Worm (Caenorhabditis elegans) whole organism, L1 larva: ENCODE results near the gene suf-1.
A peak's percentile ranks its signal among the peaks of the same experiment; 100 is the strongest.

Experiments used
- C04F5.9 ChIP-seq: sonication (generic microtip); optimal IDR thresholded peaks from 2 replicates; lab custom pipeline; 2016; ENCODE audit warnings: missing genetic modification characterization, missing compliant biosample characterization
- C34B4.2 ChIP-seq: sonication (generic microtip); optimal IDR thresholded peaks from 2 replicates; lab custom pipeline; 2017; ENCODE audit warnings: mild to moderate bottlenecking, missing genetic modification characterization, missing compliant biosample characterization
- aha-1 ChIP-seq: fragments of 150-350 bp; optimal IDR thresholded peaks from 2 replicates; lab custom pipeline; 2014; ENCODE audit warnings: missing biosample characterization, missing genetic modification characterization
- blmp-1 ChIP-seq: fragments of 150-350 bp; optimal IDR thresholded peaks from 2 replicates; lab custom pipeline; 2014; ENCODE audit warnings: missing biosample characterization, missing genetic modification characterization
- ceh-8 ChIP-seq: fragments of 200-800 bp; sonication (Bioruptor generic); optimal IDR thresholded peaks from 2 replicates; lab custom pipeline; 2018; ENCODE audit warnings: mild to moderate bottlenecking, missing genetic modification characterization, moderate library complexity, missing compliant biosample characterization
- ceh-82 ChIP-seq, 3 experiments: fragments of 150-350 bp in 1 of 3; sonication (generic microtip) in 2 of 3; optimal IDR thresholded peaks; 2 replicates each; lab custom pipeline; 2014 to 2017; ENCODE audit warnings: missing biosample characterization in 3 of 3, missing genetic modification characterization in 3 of 3
- ceh-90 ChIP-seq: sonication (generic microtip); optimal IDR thresholded peaks from 2 replicates; lab custom pipeline; 2016; ENCODE audit warnings: missing genetic modification characterization, missing compliant biosample characterization
- ces-1 ChIP-seq: fragments of 150-350 bp; optimal IDR thresholded peaks from 2 replicates; lab custom pipeline; 2014; ENCODE audit warnings: missing biosample characterization, missing genetic modification reagents, missing genetic modification characterization
- dpl-1 ChIP-seq, 3 experiments: fragments of 150-350 bp in 2 of 3; sonication (generic microtip) in 1 of 3; optimal IDR thresholded peaks; 2 replicates each; lab custom pipeline; 2014 to 2017; ENCODE audit warnings: missing biosample characterization in 3 of 3, missing genetic modification characterization in 3 of 3, missing genetic modification reagents in 3 of 3
- efl-1 ChIP-seq, 4 experiments: fragments of 150-350 bp; optimal IDR thresholded peaks in 3 of 4; peaks in 1 of 4; 1 replicate in 1 of 4; 2 replicates in 3 of 4; lab custom pipeline; 2014; ENCODE audit warnings: missing biosample characterization in 2 of 4, missing genetic modification characterization in 2 of 4, missing genetic modification reagents in 2 of 4
- efl-3 ChIP-seq: fragments of 200-800 bp; sonication (Bioruptor generic); optimal IDR thresholded peaks from 2 replicates; lab custom pipeline; 2018; ENCODE audit warnings: mild to moderate bottlenecking, missing genetic modification characterization, missing compliant biosample characterization
- elt-2 ChIP-seq: sonication (generic microtip); optimal IDR thresholded peaks from 2 replicates; lab custom pipeline; 2016; ENCODE audit warnings: missing genetic modification characterization, mild to moderate bottlenecking, inconsistent platforms, missing compliant biosample characterization, missing genetic modification reagents
- elt-3 ChIP-seq, 6 experiments: fragments of 150-350 bp in 1 of 6; sonication (generic microtip); optimal IDR thresholded peaks; 2 replicates each; lab custom pipeline; 2017 to 2018; ENCODE audit warnings: missing biosample characterization in 6 of 6, missing genetic modification characterization in 6 of 6, inconsistent platforms in 1 of 6
- fkh-4 ChIP-seq: sonication (generic microtip); optimal IDR thresholded peaks from 2 replicates; lab custom pipeline; 2016; ENCODE audit warnings: missing compliant biosample characterization, missing genetic modification characterization, borderline replicate concordance
- hlh-17 ChIP-seq: fragments of 200-800 bp; sonication (Bioruptor generic); optimal IDR thresholded peaks from 2 replicates; lab custom pipeline; 2018; ENCODE audit warnings: missing genetic modification characterization, mild to moderate bottlenecking, missing compliant biosample characterization, moderate library complexity, borderline replicate concordance
- hpl-2 ChIP-seq: fragments of 150-350 bp; optimal IDR thresholded peaks from 2 replicates; lab custom pipeline; 2014; ENCODE audit warnings: missing biosample characterization, missing genetic modification reagents, missing genetic modification characterization
- jun-1 ChIP-seq: fragments of 150-350 bp; optimal IDR thresholded peaks from 2 replicates; lab custom pipeline; 2014; ENCODE audit warnings: missing biosample characterization, missing genetic modification reagents, missing genetic modification characterization
- lin-35 ChIP-seq, 2 experiments: fragments of 150-350 bp; optimal IDR thresholded peaks; 2 replicates each; lab custom pipeline; 2014; ENCODE audit warnings: missing biosample characterization in 2 of 2, missing genetic modification characterization in 2 of 2, missing genetic modification reagents in 2 of 2
- lir-3 ChIP-seq: sonication (generic microtip); optimal IDR thresholded peaks from 2 replicates; lab custom pipeline; 2016; ENCODE audit warnings: mild to moderate bottlenecking, missing genetic modification characterization, moderate library complexity, missing compliant biosample characterization; ENCODE audit not compliant: poor library complexity
- lsy-2 ChIP-seq, 2 experiments: fragments of 150-350 bp; optimal IDR thresholded peaks; 2 replicates each; lab custom pipeline; 2014; ENCODE audit warnings: missing biosample characterization in 2 of 2, missing genetic modification characterization in 2 of 2
- mab-9 ChIP-seq: fragments of 200-800 bp; sonication (Bioruptor generic); IDR thresholded peaks from 2 replicates; pipeline ENCODE4 v1.3.6; 2022; ENCODE audit warnings: missing genetic modification reagents, missing genetic modification characterization, missing compliant biosample characterization
- mdl-1 ChIP-seq, 2 experiments: fragments of 150-350 bp; optimal IDR thresholded peaks; 2 replicates each; lab custom pipeline; 2014 to 2017; ENCODE audit warnings: missing biosample characterization in 2 of 2, missing genetic modification characterization in 2 of 2, inconsistent platforms in 1 of 2
- mep-1 ChIP-seq: fragments of 150-350 bp; optimal IDR thresholded peaks from 2 replicates; lab custom pipeline; 2014; ENCODE audit warnings: missing biosample characterization, missing genetic modification characterization
- nhr-19 ChIP-seq: fragments of 200-800 bp; sonication (Bioruptor generic); conservative IDR thresholded peaks from 2 replicates; pipeline ENCODE4 v1.3.6; 2022; ENCODE audit warnings: missing genetic modification characterization, missing compliant biosample characterization
- nhr-237 ChIP-seq: fragments of 150-350 bp; optimal IDR thresholded peaks from 2 replicates; lab custom pipeline; 2014; ENCODE audit warnings: missing biosample characterization, missing genetic modification characterization
- nhr-47 ChIP-seq: sonication (generic microtip); optimal IDR thresholded peaks from 2 replicates; lab custom pipeline; 2016; ENCODE audit warnings: mild to moderate bottlenecking, missing genetic modification characterization, moderate library complexity, missing compliant biosample characterization
- nhr-71 ChIP-seq: sonication (generic microtip); optimal IDR thresholded peaks from 2 replicates; lab custom pipeline; 2016; ENCODE audit warnings: mild to moderate bottlenecking, missing genetic modification characterization, moderate library complexity, missing compliant biosample characterization
- nhr-77 ChIP-seq: fragments of 150-350 bp; optimal IDR thresholded peaks from 2 replicates; lab custom pipeline; 2014; ENCODE audit warnings: missing biosample characterization, missing genetic modification characterization
- pag-3 ChIP-seq: sonication (generic microtip); optimal IDR thresholded peaks from 2 replicates; lab custom pipeline; 2017; ENCODE audit warnings: missing genetic modification characterization, mild to moderate bottlenecking, missing compliant biosample characterization, antibody characterized with exemption, borderline replicate concordance; ENCODE audit not compliant: insufficient read depth
- pqm-1 ChIP-seq: sonication (generic microtip); optimal IDR thresholded peaks from 3 replicates; lab custom pipeline; 2017; ENCODE audit warnings: missing biosample characterization, missing genetic modification characterization
- rnt-1 ChIP-seq: sonication (generic microtip); optimal IDR thresholded peaks from 2 replicates; lab custom pipeline; 2016; ENCODE audit warnings: mild to moderate bottlenecking, missing genetic modification characterization, moderate library complexity, missing compliant biosample characterization
- skn-1 ChIP-seq: fragments of 150-350 bp; optimal IDR thresholded peaks from 2 replicates; lab custom pipeline; 2014; ENCODE audit warnings: missing biosample characterization, missing genetic modification characterization
- snpc-4 ChIP-seq: fragments of 150-350 bp; optimal IDR thresholded peaks from 2 replicates; lab custom pipeline; 2014; ENCODE audit warnings: missing biosample characterization, missing genetic modification characterization
- snu-23 ChIP-seq: sonication (generic microtip); optimal IDR thresholded peaks from 2 replicates; lab custom pipeline; 2016; ENCODE audit warnings: missing genetic modification characterization, missing compliant biosample characterization
- sox-4 ChIP-seq: sonication (generic microtip); optimal IDR thresholded peaks from 2 replicates; lab custom pipeline; 2016; ENCODE audit warnings: missing genetic modification characterization, missing compliant biosample characterization
- swsn-7 ChIP-seq: sonication (generic microtip); optimal IDR thresholded peaks from 2 replicates; lab custom pipeline; 2016; ENCODE audit warnings: missing genetic modification characterization, missing compliant biosample characterization
- tbx-2 ChIP-seq: sonication (generic microtip); optimal IDR thresholded peaks from 2 replicates; lab custom pipeline; 2016; ENCODE audit warnings: missing genetic modification characterization, missing compliant biosample characterization
- unc-130 ChIP-seq: fragments of 150-350 bp; optimal IDR thresholded peaks from 2 replicates; lab custom pipeline; 2017; ENCODE audit warnings: missing biosample characterization, missing genetic modification characterization, inconsistent platforms
- unc-30 ChIP-seq: sonication (generic microtip); optimal IDR thresholded peaks from 2 replicates; lab custom pipeline; 2017; ENCODE audit warnings: missing biosample characterization, missing genetic modification characterization
- unc-98 ChIP-seq: fragments of 200-800 bp; sonication (Bioruptor generic); IDR thresholded peaks from 2 replicates; pipeline ENCODE4 v1.3.6; 2022; ENCODE audit warnings: missing genetic modification characterization, missing compliant biosample characterization
- zag-1 ChIP-seq: fragments of 150-350 bp; optimal IDR thresholded peaks from 2 replicates; lab custom pipeline; 2014; ENCODE audit warnings: missing biosample characterization, missing genetic modification characterization
- ztf-11 ChIP-seq, 2 experiments: sonication (generic microtip); optimal IDR thresholded peaks; 2 replicates each; lab custom pipeline; 2016 to 2017; ENCODE audit warnings: missing genetic modification characterization in 2 of 2, missing biosample characterization in 1 of 2, missing compliant biosample characterization in 1 of 2

Gene suf-1

ce11 chrII:8617516-8617915, 13.9 kb downstream of the suf-1 start, which contains the start of gene chhy-1:
chhy-1 (minus strand) TSS chrII:8617616.
- TF ChIP-seq elt-3 (tag; optimal IDR thresholded peaks at IDR 0.05; lab: Kevin White, UChicago) (no peak), snpc-4 (tag; lab: Kevin White, UChicago) (no peak), ceh-90 (tag; lab: Kevin White, UChicago) (no peak), nhr-77 (tag; lab: Kevin White, UChicago) (no peak), sox-4 (tag; lab: Kevin White, UChicago) (no peak), nhr-71 (tag; lab: Kevin White, UChicago) (no peak), aha-1 (tag; lab: Kevin White, UChicago) (no peak), rnt-1 (tag; lab: Kevin White, UChicago) (no peak)
- TF ChIP-seq, all 84 proteins: peak for 0

- TF ChIP-seq C34B4.2 (tag; lab: Kevin White, UChicago), result no peak
- TF ChIP-seq dpl-1 (GFP tag; optimal IDR thresholded peaks at IDR 0.05; lab: Kevin White, UChicago), result peak in 1 of 3 experiments; percentile 4
- TF ChIP-seq pag-3, result no peak
- no peak for TF ChIP-seq mab-9 (GFP tag; lab: Robert Waterston, UW)
These were observed 18.2 kb downstream of the suf-1 start, which contains the start of gene T22C8.3 for ce11 chrII:8621883-8622282. T22C8.3 (minus strand) TSS chrII:8621983.

DNA sequence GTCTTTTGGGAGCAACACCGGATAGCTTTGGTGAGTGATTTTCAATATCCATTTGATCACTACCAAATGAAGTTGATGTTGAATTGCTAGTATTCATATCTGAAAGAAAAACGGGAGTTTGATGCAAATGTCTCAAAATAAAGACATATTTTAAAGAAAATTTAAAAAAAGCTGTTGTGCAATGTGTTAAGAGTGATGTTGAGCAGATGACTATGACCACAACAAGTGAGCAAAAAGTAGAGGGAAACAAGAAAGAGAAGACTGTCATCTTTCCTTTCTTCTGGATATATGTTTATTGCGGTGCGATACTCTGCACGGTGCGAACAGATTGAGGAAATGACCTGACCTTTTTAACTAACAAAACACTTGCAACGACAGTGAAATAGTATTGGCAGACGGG, 19.8 kb downstream of the suf-1 start, which contains the start of gene T22C8.4:
TSS of gene T22C8.4 (minus strand) at position 101 of the 400 bp plus-strand sequence.
- no peak for TF ChIP-seq unc-30 (tag; lab: Kevin White, UChicago)
- no peak for TF ChIP-seq fkh-4 (tag; lab: Kevin White, UChicago)
- no peak for TF ChIP-seq swsn-7 (tag; lab: Kevin White, UChicago)
- no peak for TF ChIP-seq rnt-1 (tag; lab: Kevin White, UChicago)
- TF ChIP-seq hpl-2, result no peak
- no peak for TF ChIP-seq sox-4 (tag; lab: Kevin White, UChicago)
- no peak for TF ChIP-seq blmp-1 (tag; lab: Kevin White, UChicago)
- no peak for TF ChIP-seq C34B4.2 (tag; lab: Kevin White, UChicago)
- TF ChIP-seq ces-1 (GFP tag; lab: Kevin White, UChicago), result no peak
- no peak for TF ChIP-seq zag-1 (tag; lab: Kevin White, UChicago)
- TF ChIP-seq efl-3, result no peak
- no peak for TF ChIP-seq nhr-77 (tag; lab: Kevin White, UChicago)
- TF ChIP-seq nhr-47 (tag; lab: Kevin White, UChicago), result no peak
- no peak for TF ChIP-seq nhr-237 (tag; lab: Kevin White, UChicago)
- TF ChIP-seq lsy-2 (tag; optimal IDR thresholded peaks at IDR 0.05; lab: Kevin White, UChicago), result no peak
- no peak for TF ChIP-seq ceh-82 (tag; optimal IDR thresholded peaks at IDR 0.05; lab: Kevin White, UChicago)
- TF ChIP-seq unc-98 (GFP tag; lab: Robert Waterston, UW), result no peak
- no peak for TF ChIP-seq mep-1 (tag; lab: Kevin White, UChicago)
- TF ChIP-seq snpc-4 (tag; lab: Kevin White, UChicago), result no peak
- TF ChIP-seq ztf-11 (tag; optimal IDR thresholded peaks at IDR 0.05; lab: Kevin White, UChicago), result no peak

DNA sequence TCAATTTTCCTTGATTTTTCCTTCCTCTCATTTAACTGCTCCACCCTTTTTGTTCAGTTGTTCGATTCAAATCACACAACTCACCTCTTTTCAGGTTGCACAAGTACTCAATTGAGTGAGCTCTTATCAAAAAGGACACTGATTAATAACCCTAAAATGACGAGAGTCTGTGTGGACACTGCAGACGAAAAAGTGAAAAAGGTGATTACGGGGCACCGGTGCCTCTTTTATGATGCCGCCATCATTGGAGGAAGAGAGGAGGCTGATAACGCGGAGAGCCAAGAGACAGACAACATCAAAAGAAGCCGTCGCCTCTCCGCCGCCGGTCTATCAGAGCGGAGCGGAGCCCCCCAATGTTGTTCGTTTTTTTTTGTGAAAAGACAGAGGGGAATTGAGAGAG, 21.5 kb downstream of the suf-1 start, which contains the start of gene sptf-2:
TSS of gene sptf-2 (plus strand) at position 297 of the 400 bp plus-strand sequence.
- TF ChIP-seq elt-2 (peak; percentile 91), C34B4.2 (tag; lab: Kevin White, UChicago) (no peak), ceh-8 (GFP tag; lab: Kevin White, UChicago) (no peak), C04F5.9 (tag; lab: Kevin White, UChicago) (no peak), nhr-71 (tag; lab: Kevin White, UChicago) (no peak), nhr-19 (GFP tag; lab: Robert Waterston, UW) (no peak), efl-1 (optimal IDR thresholded peaks at IDR 0.05; lab: Kevin White, UChicago) (no peak), efl-1 (GFP tag; optimal IDR thresholded peaks at IDR 0.05 in 1 of 2; lab: Kevin White, UChicago) (peak in 1 of 2 experiments; percentile 88), pqm-1 (tag; lab: Kevin White, UChicago) (peak; percentile 89), unc-30 (tag; lab: Kevin White, UChicago) (no peak), hlh-17 (GFP tag; lab: Kevin White, UChicago) (no peak), mep-1 (tag; lab: Kevin White, UChicago) (no peak), lir-3 (tag; lab: Kevin White, UChicago) (no peak), tbx-2 (tag; lab: Kevin White, UChicago) (no peak), jun-1 (tag; lab: Kevin White, UChicago) (peak; percentile 34), unc-130 (tag; lab: Kevin White, UChicago) (no peak), nhr-237 (tag; lab: Kevin White, UChicago) (no peak), snpc-4 (tag; lab: Kevin White, UChicago) (no peak), lin-35 (GFP tag; optimal IDR thresholded peaks at IDR 0.05; lab: Kevin White, UChicago) (peak in 1 of 2 experiments; percentile 21), snu-23 (GFP tag; lab: Kevin White, UChicago) (no peak), mdl-1 (tag; optimal IDR thresholded peaks at IDR 0.05; lab: Kevin White, UChicago) (no peak), skn-1 (tag; lab: Kevin White, UChicago) (no peak)
